Worm (Caenorhabditis elegans): ENCODE measurements around the gene Y51H7BR.4.

ce11 chrII:1561863-1562262, 32.7 kb downstream of the Y51H7BR.4 start, which contains the start of gene K05F6.14:
- no peak for TF ChIP-seq isw-1 (GFP tag; IDR thresholded peaks at IDR 0.05)
- TF ChIP-seq unc-62 (GFP tag; optimal IDR thresholded peaks at IDR 0.05): no peak
- no peak for TF ChIP-seq ama-1 (optimal IDR thresholded peaks at IDR 0.05)
- TF ChIP-seq ztf-11 (tag; optimal IDR thresholded peaks at IDR 0.05): no peak
- TF ChIP-seq ces-1 (GFP tag; optimal IDR thresholded peaks at IDR 0.05): no peak

Data from whole organism, L1 larva.